Worm (Caenorhabditis elegans): Measurements from ENCODE around the gene F22B7.1.

DNA sequence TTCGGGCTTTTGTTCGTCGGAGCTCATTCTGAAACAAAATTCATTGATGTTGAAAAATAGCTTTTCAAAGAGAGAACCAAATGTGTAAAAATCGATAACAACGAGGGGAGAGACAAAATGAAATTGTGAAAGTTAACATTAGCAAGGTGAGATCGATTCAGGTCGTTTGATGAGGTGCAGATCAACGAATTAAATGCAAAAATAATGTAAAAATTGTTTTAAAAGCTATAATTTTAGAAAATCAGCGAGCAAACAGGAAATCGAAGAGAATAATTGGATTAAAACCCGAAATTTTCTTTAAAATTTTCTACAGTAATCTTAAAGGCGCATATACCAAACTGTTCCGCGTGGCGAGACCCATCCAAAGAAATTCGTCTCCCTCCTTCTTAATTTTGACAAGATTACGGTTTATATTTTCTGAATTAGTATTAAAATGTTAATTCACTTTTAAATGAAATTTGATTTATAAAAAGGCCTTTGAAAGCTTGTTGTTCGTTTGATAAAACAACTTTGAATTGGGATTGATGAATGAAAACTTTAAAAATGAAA lies 46.7 kb upstream of the F22B7.1 start, which contains the start of gene C13G5.2:
- TF ChIP-seq unc-62 (GFP tag; optimal IDR thresholded peaks at IDR 0.05 in 1 of 2) (no peak), unc-62 (tag; optimal IDR thresholded peaks at IDR 0.05) (no peak), mep-1 (tag; optimal IDR thresholded peaks at IDR 0.05) (no peak), ztf-11 (tag; optimal IDR thresholded peaks at IDR 0.05) (no peak), nhr-6 (tag; optimal IDR thresholded peaks at IDR 0.05) (no peak), dpl-1 (GFP tag; optimal IDR thresholded peaks at IDR 0.05) (no peak), nhr-48 (tag; optimal IDR thresholded peaks at IDR 0.05) (no peak), lin-39 (tag; optimal IDR thresholded peaks at IDR 0.05) (no peak), aha-1 (tag) (no peak), nhr-25 (tag; optimal IDR thresholded peaks at IDR 0.05; ENCODE audit: borderline replicate concordance, insufficient read depth) (no peak), unc-130 (GFP tag; optimal IDR thresholded peaks at IDR 0.05) (no peak), ama-1 (optimal IDR thresholded peaks at IDR 0.05) (no peak), rbr-2 (tag; optimal IDR thresholded peaks at IDR 0.05) (no peak)

All from whole organism, L4 larva.